Worm (Caenorhabditis elegans) whole organism, young adult: Measurements from ENCODE around the gene hpl-1.

ENCODE experiments used
- B0019.2 ChIP-seq: fragments of 200-800 bp; sonication (Bioruptor generic); conservative IDR thresholded peaks from 2 replicates; pipeline ENCODE4 v1.3.6; 2022; ENCODE audit warnings: missing genetic modification reagents, missing genetic modification characterization, missing compliant biosample characterization
- B0261.1 ChIP-seq: sonication (generic microtip); optimal IDR thresholded peaks from 2 replicates; lab custom pipeline; 2016; ENCODE audit warnings: mild to moderate bottlenecking, missing genetic modification characterization, moderate library complexity, missing compliant biosample characterization
- F39B2.1 ChIP-seq: fragments of 200-800 bp; sonication (Bioruptor generic); IDR thresholded peaks from 2 replicates; pipeline ENCODE4 v1.3.6; 2022; ENCODE audit warnings: missing genetic modification reagents, missing genetic modification characterization, missing compliant biosample characterization
- F52B5.7 ChIP-seq: sonication (generic microtip); optimal IDR thresholded peaks from 2 replicates; lab custom pipeline; 2016; ENCODE audit warnings: mild to moderate bottlenecking, missing genetic modification characterization, missing compliant biosample characterization
- F57C9.4 ChIP-seq: sonication (generic microtip); optimal IDR thresholded peaks from 2 replicates; lab custom pipeline; 2017; ENCODE audit warnings: mild to moderate bottlenecking, missing genetic modification characterization, missing compliant biosample characterization
- T07F8.4 ChIP-seq: sonication (generic microtip); optimal IDR thresholded peaks from 2 replicates; lab custom pipeline; 2016; ENCODE audit warnings: mild to moderate bottlenecking, missing genetic modification characterization, moderate library complexity, missing compliant biosample characterization
- T26A5.8 ChIP-seq: sonication (generic microtip); optimal IDR thresholded peaks from 2 replicates; lab custom pipeline; 2016; ENCODE audit warnings: missing genetic modification characterization, missing compliant biosample characterization
- Y67H2A.10 ChIP-seq: fragments of 200-800 bp; sonication (Bioruptor generic); conservative IDR thresholded peaks from 2 replicates; pipeline ENCODE4 v1.3.6; 2022; ENCODE audit warnings: missing genetic modification reagents, missing genetic modification characterization, missing compliant biosample characterization
- Y79H2A.3 ChIP-seq: fragments of 200-800 bp; sonication (Bioruptor generic); conservative IDR thresholded peaks from 2 replicates; pipeline ENCODE4 v1.3.6; 2022; ENCODE audit warnings: missing genetic modification reagents, missing genetic modification characterization, missing compliant biosample characterization
- Y95B8A.8 ChIP-seq: fragments of 200-800 bp; sonication (Bioruptor generic); IDR thresholded peaks from 2 replicates; pipeline ENCODE4 v1.3.6; 2022; ENCODE audit warnings: missing genetic modification reagents, missing genetic modification characterization, missing compliant biosample characterization
- ZK185.1 ChIP-seq: sonication (generic microtip); optimal IDR thresholded peaks from 2 replicates; lab custom pipeline; 2016; ENCODE audit warnings: mild to moderate bottlenecking, missing genetic modification characterization, missing compliant biosample characterization; ENCODE audit not compliant: poor library complexity, severe bottlenecking
- atf-7 ChIP-seq: sonication (generic microtip); optimal IDR thresholded peaks from 2 replicates; lab custom pipeline; 2017; ENCODE audit warnings: mild to moderate bottlenecking, missing genetic modification characterization, missing compliant biosample characterization
- attf-5 ChIP-seq: fragments of 200-800 bp; sonication (Bioruptor generic); optimal IDR thresholded peaks from 2 replicates; lab custom pipeline; 2018; ENCODE audit warnings: mild to moderate bottlenecking, missing genetic modification characterization, missing compliant biosample characterization
- attf-6 ChIP-seq: fragments of 200-800 bp; sonication (Bioruptor generic); IDR thresholded peaks from 2 replicates; pipeline ENCODE4 v1.3.6; 2022; ENCODE audit warnings: missing genetic modification reagents, missing genetic modification characterization, missing compliant biosample characterization
- bed-1 ChIP-seq: fragments of 200-800 bp; sonication (Bioruptor generic); IDR thresholded peaks from 2 replicates; pipeline ENCODE4 v1.3.6; 2022; ENCODE audit warnings: missing genetic modification reagents, missing genetic modification characterization, missing compliant biosample characterization
- cebp-2 ChIP-seq: fragments of 200-800 bp; sonication (Bioruptor generic); IDR thresholded peaks from 2 replicates; pipeline ENCODE4 v1.3.6; 2022; ENCODE audit warnings: missing genetic modification characterization, missing compliant biosample characterization
- ceh-100 ChIP-seq: fragments of 200-800 bp; sonication (Bioruptor generic); IDR thresholded peaks from 2 replicates; pipeline ENCODE4 v1.3.6; 2022; ENCODE audit warnings: missing genetic modification reagents, missing genetic modification characterization, missing compliant biosample characterization
- ceh-58 ChIP-seq: fragments of 200-800 bp; sonication (Bioruptor generic); IDR thresholded peaks from 2 replicates; pipeline ENCODE4 v1.3.6; 2022; ENCODE audit warnings: missing genetic modification characterization, missing compliant biosample characterization
- chd-7 ChIP-seq: sonication (generic microtip); optimal IDR thresholded peaks from 2 replicates; lab custom pipeline; 2016; ENCODE audit warnings: mild to moderate bottlenecking, missing genetic modification characterization, moderate library complexity, missing compliant biosample characterization
- die-1 ChIP-seq: sonication (generic microtip); optimal IDR thresholded peaks from 2 replicates; lab custom pipeline; 2016; ENCODE audit warnings: missing genotype, mild to moderate bottlenecking, missing genetic modification characterization, missing compliant biosample characterization
- dox-1 ChIP-seq: fragments of 200-800 bp; sonication (Bioruptor generic); IDR thresholded peaks from 2 replicates; pipeline ENCODE4 v1.3.6; 2022; ENCODE audit warnings: missing genetic modification reagents, missing genetic modification characterization, missing compliant biosample characterization
- dpff-1 ChIP-seq: sonication (generic microtip); optimal IDR thresholded peaks from 2 replicates; lab custom pipeline; 2017; ENCODE audit warnings: mild to moderate bottlenecking, missing genetic modification characterization, missing compliant biosample characterization
- egl-44 ChIP-seq: fragments of 200-800 bp; sonication (Bioruptor generic); IDR thresholded peaks from 2 replicates; pipeline ENCODE4 v1.3.6; 2022; ENCODE audit warnings: missing genetic modification reagents, missing genetic modification characterization, missing compliant biosample characterization
- egrh-3 ChIP-seq: fragments of 200-800 bp; sonication (Bioruptor generic); IDR thresholded peaks from 2 replicates; pipeline ENCODE4 v1.3.6; 2022; ENCODE audit warnings: missing genetic modification reagents, missing genetic modification characterization, missing compliant biosample characterization
- fkh-3 ChIP-seq: sonication (generic microtip); optimal IDR thresholded peaks from 2 replicates; lab custom pipeline; 2016; ENCODE audit warnings: mild to moderate bottlenecking, missing genetic modification characterization, missing compliant biosample characterization
- gei-17 ChIP-seq: fragments of 200-800 bp; sonication (Bioruptor generic); optimal IDR thresholded peaks from 2 replicates; lab custom pipeline; 2018; ENCODE audit warnings: mild to moderate bottlenecking, missing genetic modification characterization, missing compliant biosample characterization
- him-1 ChIP-seq: sonication (generic microtip); optimal IDR thresholded peaks from 2 replicates; lab custom pipeline; 2016; ENCODE audit warnings: missing genotype, missing genetic modification reagents, missing genetic modification characterization, missing compliant biosample characterization
- hlh-26 ChIP-seq: fragments of 200-800 bp; sonication (Bioruptor generic); conservative IDR thresholded peaks from 2 replicates; pipeline ENCODE4 v1.3.6; 2022; ENCODE audit warnings: missing genetic modification reagents, missing genetic modification characterization, missing compliant biosample characterization
- hrde-1 ChIP-seq: sonication (generic microtip); optimal IDR thresholded peaks from 2 replicates; lab custom pipeline; 2016; ENCODE audit warnings: missing genetic modification characterization, mild to moderate bottlenecking, missing compliant biosample characterization, moderate library complexity, missing genotype, missing genetic modification reagents, borderline replicate concordance
- let-526 ChIP-seq: fragments of 200-800 bp; sonication (Bioruptor generic); IDR thresholded peaks from 2 replicates; pipeline ENCODE4 v1.3.6; 2022; ENCODE audit warnings: missing genetic modification reagents, missing genetic modification characterization, missing compliant biosample characterization
- let-607 ChIP-seq, 2 experiments: fragments of 200-800 bp in 1 of 2; sonication (Bioruptor generic) in 1 of 2; sonication (generic microtip) in 1 of 2; optimal IDR thresholded peaks; 2 replicates each; lab custom pipeline; 2016 to 2018; ENCODE audit warnings: mild to moderate bottlenecking in 2 of 2, missing compliant biosample characterization in 2 of 2, missing genetic modification characterization in 2 of 2, moderate library complexity in 2 of 2, missing genotype in 1 of 2
- lin-40 ChIP-seq: sonication (generic microtip); optimal IDR thresholded peaks from 2 replicates; lab custom pipeline; 2016; ENCODE audit warnings: missing genetic modification characterization, mild to moderate bottlenecking, missing compliant biosample characterization, missing genotype, missing genetic modification reagents
- lsy-27 ChIP-seq: sonication (generic microtip); optimal IDR thresholded peaks from 2 replicates; lab custom pipeline; 2017; ENCODE audit warnings: missing genetic modification characterization, mild to moderate bottlenecking, missing compliant biosample characterization, antibody characterized with exemption, missing genotype, borderline replicate concordance; ENCODE audit not compliant: insufficient read depth
- mel-28 ChIP-seq: sonication (generic microtip); optimal IDR thresholded peaks from 2 replicates; lab custom pipeline; 2016; ENCODE audit warnings: borderline replicate concordance, mild to moderate bottlenecking, missing genetic modification characterization, missing compliant biosample characterization
- mes-4 ChIP-seq: sonication (generic microtip); optimal IDR thresholded peaks from 2 replicates; lab custom pipeline; 2016; ENCODE audit warnings: missing genotype, missing genetic modification characterization, missing compliant biosample characterization
- mxl-1 ChIP-seq: sonication (generic microtip); optimal IDR thresholded peaks from 2 replicates; lab custom pipeline; 2016; ENCODE audit warnings: missing genetic modification characterization, missing compliant biosample characterization
- nfya-1 ChIP-seq: sonication (generic microtip); optimal IDR thresholded peaks from 2 replicates; lab custom pipeline; 2017; ENCODE audit warnings: antibody characterized with exemption, missing compliant biosample characterization, missing genetic modification characterization, borderline replicate concordance; ENCODE audit not compliant: insufficient read depth
- nfyb-1 ChIP-seq: fragments of 200-800 bp; sonication (Bioruptor generic); IDR thresholded peaks from 2 replicates; pipeline ENCODE4 v1.3.6; 2022; ENCODE audit warnings: missing genetic modification reagents, missing genetic modification characterization, missing compliant biosample characterization
- nhr-27 ChIP-seq: fragments of 200-800 bp; sonication (Bioruptor generic); optimal IDR thresholded peaks from 2 replicates; lab custom pipeline; 2018; ENCODE audit warnings: mild to moderate bottlenecking, missing genetic modification characterization, moderate library complexity, missing compliant biosample characterization
- nhr-90 ChIP-seq: sonication (generic microtip); optimal IDR thresholded peaks from 2 replicates; lab custom pipeline; 2016; ENCODE audit warnings: missing genotype, mild to moderate bottlenecking, missing genetic modification characterization, missing compliant biosample characterization
- pbrm-1 ChIP-seq: fragments of 200-800 bp; sonication (Bioruptor generic); IDR thresholded peaks from 2 replicates; pipeline ENCODE4 v1.3.6; 2022; ENCODE audit warnings: missing genetic modification reagents, missing genetic modification characterization, missing compliant biosample characterization
- rec-8 ChIP-seq, 2 experiments: sonication (generic microtip); optimal IDR thresholded peaks; 2 replicates each; lab custom pipeline; 2016; ENCODE audit warnings: mild to moderate bottlenecking in 2 of 2, missing genetic modification characterization in 2 of 2, missing genetic modification reagents in 2 of 2, missing genotype in 2 of 2, missing biosample characterization in 1 of 2, missing compliant biosample characterization in 1 of 2, moderate library complexity in 1 of 2
- repo-1 ChIP-seq: sonication (generic microtip); optimal IDR thresholded peaks from 2 replicates; lab custom pipeline; 2017; ENCODE audit warnings: mild to moderate bottlenecking, missing genetic modification characterization, missing compliant biosample characterization
- snpc-4 ChIP-seq, 5 experiments: fragments of 150-350 bp in 1 of 5; sonication (generic microtip) in 4 of 5; optimal IDR thresholded peaks; 2 replicates each; lab custom pipeline; 2014 to 2018; ENCODE audit warnings: missing genetic modification characterization in 5 of 5, missing biosample characterization in 3 of 5, antibody characterized with exemption in 2 of 5, mild to moderate bottlenecking in 2 of 5, missing compliant biosample characterization in 2 of 5, missing genotype in 2 of 5, moderate library complexity in 2 of 5, missing genetic modification reagents in 1 of 5
- unc-130 ChIP-seq: sonication (generic microtip); optimal IDR thresholded peaks from 2 replicates; lab custom pipeline; 2016; ENCODE audit warnings: missing genetic modification reagents, missing genetic modification characterization, missing compliant biosample characterization
- ztf-18 ChIP-seq: sonication (generic microtip); optimal IDR thresholded peaks from 2 replicates; lab custom pipeline; 2016; ENCODE audit warnings: missing genotype, mild to moderate bottlenecking, missing genetic modification characterization, missing compliant biosample characterization
- ztf-22 ChIP-seq: fragments of 200-800 bp; sonication (Bioruptor generic); optimal IDR thresholded peaks from 2 replicates; lab custom pipeline; 2018; ENCODE audit warnings: mild to moderate bottlenecking, missing genetic modification characterization, moderate library complexity, missing compliant biosample characterization

The hpl-1 gene

DNA sequence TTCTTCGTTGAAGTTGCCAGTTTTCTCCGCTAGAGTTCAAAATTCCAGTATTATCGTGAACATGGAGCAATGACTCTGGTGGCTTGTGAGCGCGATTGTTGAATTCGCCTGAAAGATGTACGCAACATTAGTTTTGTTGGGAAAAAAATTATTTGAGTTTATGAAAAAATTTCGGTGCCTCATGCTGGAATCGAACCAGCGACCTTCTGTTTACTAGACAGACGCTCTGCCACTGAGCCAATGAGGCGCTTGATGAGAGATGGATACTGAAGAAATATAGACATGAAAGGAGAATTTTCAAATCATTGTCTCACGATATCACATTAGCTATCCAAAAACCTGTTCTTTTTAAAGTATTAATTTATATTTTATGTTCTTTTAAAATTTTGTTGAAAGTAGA is 38.3 kb downstream of the hpl-1 start:
- TF ChIP-seq cebp-2 (GFP tag; lab: Robert Waterston, UW) (no peak), F52B5.7 (tag; lab: Kevin White, UChicago) (peak; percentile 65), attf-6 (no peak), mel-28 (no peak), ztf-18 (peak; percentile 65), T07F8.4 (tag; lab: Kevin White, UChicago) (peak; percentile 63), ceh-100 (GFP tag; lab: Robert Waterston, UW) (no peak), chd-7 (tag; lab: Kevin White, UChicago) (peak; percentile 12), F39B2.1 (GFP tag; lab: Robert Waterston, UW) (no peak), let-607 (tag; optimal IDR thresholded peaks at IDR 0.05; lab: Kevin White, UChicago) (peak; percentile 9 to 39), T26A5.8 (tag; lab: Kevin White, UChicago) (no peak), B0261.1 (tag; lab: Kevin White, UChicago) (peak; percentile 83), mes-4 (tag; lab: Kevin White, UChicago) (peak; percentile 51), dox-1 (no peak), egrh-3 (GFP tag; lab: Robert Waterston, UW) (0 out of 2 replicates have a peak, but pooled peaks have one; percentile 13), rec-8 (tag; optimal IDR thresholded peaks at IDR 0.05; lab: Kevin White, UChicago) (peak; percentile 58 to 76), atf-7 (tag; lab: Kevin White, UChicago) (no peak), B0019.2 (GFP tag; lab: Robert Waterston, UW) (no peak), ztf-22 (GFP tag; lab: Kevin White, UChicago) (no peak), fkh-3 (tag; lab: Kevin White, UChicago) (no peak), egl-44 (GFP tag; lab: Robert Waterston, UW) (0 out of 2 replicates have a peak, but pooled peaks have one; percentile 38), lin-40 (no peak), die-1 (peak; percentile 85), mxl-1 (tag; lab: Kevin White, UChicago) (peak; percentile 81), Y95B8A.8 (GFP tag; lab: Robert Waterston, UW) (no peak), gei-17 (GFP tag; lab: Kevin White, UChicago) (no peak), snpc-4 (GFP tag; optimal IDR thresholded peaks at IDR 0.05; lab: Kevin White, UChicago) (peak; percentile 11), snpc-4 (tag; optimal IDR thresholded peaks at IDR 0.05; lab: Kevin White, UChicago) (peak in 1 of 4 experiments; percentile 34), dpff-1 (no peak), repo-1 (tag; lab: Kevin White, UChicago) (no peak), bed-1 (GFP tag; lab: Robert Waterston, UW) (no peak), hrde-1 (peak; percentile 51), Y79H2A.3 (GFP tag; lab: Robert Waterston, UW) (no peak), nhr-90 (tag; lab: Kevin White, UChicago) (peak; percentile 57), nhr-27 (tag; lab: Kevin White, UChicago) (no peak), ZK185.1 (tag; lab: Kevin White, UChicago) (peak; percentile 48), F57C9.4 (tag; lab: Kevin White, UChicago) (no peak), lsy-27 (tag; lab: Kevin White, UChicago) (no peak), hlh-26 (no peak), unc-130 (GFP tag; lab: Kevin White, UChicago) (peak; percentile 13), Y67H2A.10 (GFP tag; lab: Robert Waterston, UW) (no peak), ceh-58 (GFP tag; lab: Robert Waterston, UW) (no peak), let-526 (GFP tag; lab: Robert Waterston, UW) (no peak), pbrm-1 (GFP tag; lab: Robert Waterston, UW) (peak; percentile 73), him-1 (tag; lab: Kevin White, UChicago) (peak; percentile 49), attf-5 (GFP tag; lab: Kevin White, UChicago) (peak; percentile 25), nfya-1 (no peak), nfyb-1 (GFP tag; lab: Robert Waterston, UW) (peak; percentile 60; the same call in 1 of the 2 replicates)
